Worm (Caenorhabditis elegans): ENCODE data around the gene C42C1.12.

Gene C42C1.12

DNA sequence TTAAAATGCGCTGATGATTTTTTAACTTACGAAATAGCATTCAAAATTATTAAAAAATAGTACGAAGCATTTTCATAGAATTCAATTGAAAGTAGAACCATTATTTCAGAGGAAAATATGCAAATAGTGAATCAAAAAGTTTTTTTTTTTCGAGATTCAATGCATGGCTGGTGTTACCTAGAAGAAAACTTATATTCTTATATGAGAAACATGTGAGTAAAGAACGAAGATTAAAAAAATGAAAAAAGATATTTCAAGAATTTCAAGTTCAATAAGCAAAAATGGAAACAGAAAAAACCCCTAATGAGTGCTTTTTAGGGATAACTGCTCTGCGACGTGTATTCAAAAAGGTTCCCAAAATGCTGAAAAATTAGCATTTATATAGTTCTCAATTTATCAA, 46.0 kb downstream of the C42C1.12 start, which contains the start of gene sre-16:
sre-16 (minus strand) TSS at position 101 of the 400 bp plus-strand sequence.
- TF ChIP-seq mes-2 (tag; optimal IDR thresholded peaks at IDR 0.05; ENCODE audit: poor library complexity, severe bottlenecking) (no peak), ceh-62 (tag; optimal IDR thresholded peaks at IDR 0.05) (no peak), ztf-7 (tag; optimal IDR thresholded peaks at IDR 0.05) (no peak), unc-62 (GFP tag; optimal IDR thresholded peaks at IDR 0.05 in 1 of 2) (no peak), unc-62 (tag; optimal IDR thresholded peaks at IDR 0.05) (no peak), zip-11 (GFP tag; IDR thresholded peaks at IDR 0.05) (no peak), ceh-28 (tag; optimal IDR thresholded peaks at IDR 0.05) (no peak), dmd-8 (GFP tag; IDR thresholded peaks at IDR 0.05) (no peak), nhr-28 (tag; optimal IDR thresholded peaks at IDR 0.05) (no peak), spr-3 (GFP tag; optimal IDR thresholded peaks at IDR 0.05) (no peak)
